Worm (Caenorhabditis elegans) whole organism, dauer: ENCODE results near the gene srx-131.

ENCODE experiments used
- unc-62 ChIP-seq: sonication (generic microtip); optimal IDR thresholded peaks from 2 replicates; lab custom pipeline; 2017; ENCODE audit warnings: missing biosample characterization, missing genetic modification reagents, missing genetic modification characterization

The srx-131 gene

DNA sequence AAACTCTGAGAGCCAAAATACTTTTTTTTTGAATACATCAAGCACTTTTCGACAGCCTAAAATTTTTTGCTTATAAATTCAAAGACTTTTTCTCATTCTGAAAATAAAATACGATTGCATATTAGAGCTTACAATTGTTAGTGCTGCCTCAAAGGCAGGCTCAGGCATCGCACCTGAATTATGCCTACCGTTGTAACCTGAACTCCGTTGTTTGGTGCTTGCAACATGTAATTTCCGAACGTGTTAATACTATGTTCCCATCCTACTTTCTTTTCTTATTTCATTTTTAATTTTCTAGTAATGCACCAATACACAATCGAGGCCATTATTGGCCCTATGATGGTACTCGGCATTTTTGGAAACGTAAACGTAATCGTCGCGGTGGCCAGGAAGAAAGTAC, 42.1 kb downstream of the srx-131 start, which contains the start of gene srsx-19:
srsx-19 (plus strand) TSS at position 301 of the 400 bp plus-strand sequence.
- no peak for TF ChIP-seq unc-62 (GFP tag; lab: Kevin White, UChicago)

DNA sequence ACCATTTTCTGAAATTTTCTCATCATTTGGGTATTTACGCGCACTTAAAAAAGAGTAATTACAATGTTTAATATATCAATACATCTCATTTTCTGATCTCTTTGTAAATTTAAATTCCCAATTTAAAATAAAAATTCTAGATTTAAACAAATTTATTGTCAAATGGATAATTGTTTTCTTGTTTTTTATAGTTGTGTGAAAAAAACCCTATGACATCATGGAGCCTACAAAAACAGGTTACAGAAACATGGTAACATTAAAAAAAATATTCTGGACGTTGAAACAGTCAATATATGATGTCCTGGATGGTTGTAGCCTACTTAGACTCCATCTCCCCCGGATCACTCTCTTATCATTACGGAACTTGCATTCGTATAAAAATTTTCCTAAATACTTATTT, 44.3 kb downstream of the srx-131 start, which contains the start of gene spp-12:
spp-12 (plus strand) TSS at position 301 of the 400 bp plus-strand sequence.
- TF ChIP-seq unc-62 (GFP tag; lab: Kevin White, UChicago): no peak

DNA sequence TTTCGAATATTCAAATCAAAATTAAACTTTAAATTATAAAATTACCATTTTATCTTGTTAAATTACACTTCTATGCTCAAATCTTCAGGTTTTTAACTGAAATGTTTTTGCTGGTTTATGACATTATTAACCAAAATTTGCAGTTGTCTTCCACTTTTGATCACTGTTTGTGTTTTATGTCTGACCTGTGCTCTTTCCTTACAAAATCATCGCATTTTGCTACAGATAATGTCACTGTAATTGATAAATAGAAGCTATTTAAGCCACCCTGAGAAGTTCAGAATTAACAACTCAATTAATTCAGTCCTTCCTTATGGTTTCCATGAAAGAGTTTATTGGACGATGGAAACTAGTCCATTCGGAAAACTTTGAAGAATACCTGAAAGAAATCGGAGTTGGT, 45.2 kb downstream of the srx-131 start, which contains the start of gene lbp-8:
lbp-8 (plus strand) TSS at position 301 of the 400 bp plus-strand sequence.
- TF ChIP-seq unc-62 (GFP tag; lab: Kevin White, UChicago): no peak

DNA sequence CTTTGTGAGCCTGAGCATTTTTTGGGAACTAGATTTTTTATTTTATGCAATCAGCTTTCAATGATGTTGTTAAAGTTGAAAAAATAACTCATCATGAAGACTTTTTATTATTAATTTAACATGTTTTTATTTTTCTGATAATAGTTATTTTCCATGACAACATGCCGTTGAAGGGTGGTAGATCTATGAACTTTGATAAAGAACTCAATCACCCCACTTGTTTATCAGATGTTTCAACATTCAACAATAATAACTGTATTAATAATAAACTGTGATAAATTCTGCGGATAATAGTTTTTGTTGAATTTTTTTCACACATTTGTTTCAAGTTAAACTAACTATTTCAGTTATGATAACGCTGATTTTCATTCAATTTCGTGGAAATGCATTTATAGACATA, 46.3 kb downstream of the srx-131 start:
- no peak for TF ChIP-seq unc-62 (GFP tag; lab: Kevin White, UChicago)

DNA sequence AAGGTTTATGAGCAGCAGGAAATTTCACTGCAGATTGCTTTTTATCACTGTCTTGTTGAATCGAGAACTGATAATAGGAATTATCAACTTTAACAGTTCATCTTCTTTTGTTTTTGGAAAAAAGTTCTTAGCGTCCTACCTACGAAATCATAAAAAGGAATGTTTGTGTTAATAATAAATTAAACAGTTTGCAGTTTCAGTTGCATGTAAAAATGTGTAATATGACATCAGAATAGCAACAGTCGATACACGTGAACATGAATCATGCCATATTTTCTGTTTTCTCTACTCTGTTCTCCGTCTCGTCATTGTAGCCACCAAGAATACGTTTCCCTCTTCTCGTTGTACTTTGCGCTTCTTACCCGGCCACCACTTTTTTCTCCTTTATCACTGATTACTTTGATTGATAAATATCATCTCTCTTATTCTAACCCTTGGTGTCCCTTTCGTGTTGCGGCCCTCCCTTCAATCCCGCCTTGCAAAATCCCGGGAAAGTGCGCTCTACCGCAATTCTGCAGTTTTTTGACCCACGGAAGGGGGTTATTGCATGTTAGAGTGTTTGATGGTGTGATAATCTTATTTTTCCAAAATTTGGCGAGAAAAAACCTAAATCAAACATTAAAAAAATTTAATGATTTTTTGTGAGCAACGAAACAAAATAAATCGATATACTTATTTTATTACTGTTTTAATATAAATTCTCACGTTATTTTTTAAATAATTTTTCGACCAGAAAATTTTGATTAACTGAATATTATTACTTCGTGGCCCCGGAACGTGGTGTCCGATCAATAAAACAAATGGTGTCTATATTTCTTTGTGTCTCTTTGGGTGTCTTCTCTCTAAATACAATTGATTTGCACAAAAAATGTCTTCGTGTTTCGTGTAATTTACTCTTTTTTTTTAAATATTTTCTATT, 47.5 kb downstream of the srx-131 start, which contains the start of gene sptl-3:
sptl-3 (plus strand) TSS at position 869 of the 919 bp plus-strand sequence.
- TF ChIP-seq unc-62 (GFP tag; lab: Kevin White, UChicago): no peak

DNA sequence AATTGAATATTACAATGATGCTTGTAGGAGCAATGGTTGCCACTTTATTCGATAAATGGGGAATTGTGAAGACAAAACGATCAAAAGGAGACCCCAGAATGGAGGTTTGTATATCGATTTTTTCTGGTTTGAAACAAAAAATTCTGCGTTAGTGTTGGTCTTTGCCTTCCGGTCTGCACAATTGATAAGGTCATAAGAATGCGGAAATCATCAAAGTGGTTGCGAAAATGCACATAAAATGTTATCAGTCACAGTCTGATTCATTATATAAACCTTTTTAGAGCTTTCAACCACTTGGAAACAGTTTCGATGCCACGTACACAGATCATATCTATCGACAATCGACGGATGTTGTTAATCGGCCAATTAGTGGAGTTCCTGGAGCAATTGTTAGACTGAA, 48.3 kb downstream of the srx-131 start:
- no peak for TF ChIP-seq unc-62 (GFP tag; lab: Kevin White, UChicago)
